Worm (Caenorhabditis elegans): Measurements from ENCODE around the gene F56B3.11.

F56B3.11 gene

ce11 chrIV:801162-801561 lies 4.8 kb upstream of the F56B3.11 start:
- TF ChIP-seq pha-4 (tag; optimal IDR thresholded peaks at IDR 0.05) (no peak), nhr-237 (tag; optimal IDR thresholded peaks at IDR 0.05) (no peak), nhr-12 (tag; optimal IDR thresholded peaks at IDR 0.05) (no peak), cnd-1 (tag; optimal IDR thresholded peaks at IDR 0.05) (no peak), nhr-76 (tag; optimal IDR thresholded peaks at IDR 0.05) (no peak), drap-1 (GFP tag; optimal IDR thresholded peaks at IDR 0.05) (no peak), sem-2 (GFP tag; optimal IDR thresholded peaks at IDR 0.05) (no peak), mab-5 (tag; optimal IDR thresholded peaks at IDR 0.05) (no peak), unc-39 (tag; optimal IDR thresholded peaks at IDR 0.05) (no peak), tbx-8 (GFP tag; optimal IDR thresholded peaks at IDR 0.05) (no peak), nhr-2 (tag; optimal IDR thresholded peaks at IDR 0.05) (no peak), hlh-1 (tag; optimal IDR thresholded peaks at IDR 0.05) (no peak), bed-3 (GFP tag; optimal IDR thresholded peaks at IDR 0.05) (no peak)

- no peak for TF ChIP-seq unc-39 (tag; optimal IDR thresholded peaks at IDR 0.05)
- no peak for TF ChIP-seq mab-5 (tag; optimal IDR thresholded peaks at IDR 0.05)
- no peak for TF ChIP-seq lin-32 (GFP tag; optimal IDR thresholded peaks at IDR 0.05)
- no peak for TF ChIP-seq flh-1 (GFP tag; optimal IDR thresholded peaks at IDR 0.05)
- TF ChIP-seq nhr-237 (tag; optimal IDR thresholded peaks at IDR 0.05): no peak
- no peak for TF ChIP-seq nhr-28 (tag; optimal IDR thresholded peaks at IDR 0.05)
- no peak for TF ChIP-seq cnd-1 (tag; optimal IDR thresholded peaks at IDR 0.05)
- TF ChIP-seq sem-2 (GFP tag; optimal IDR thresholded peaks at IDR 0.05): no peak
- TF ChIP-seq nhr-2 (tag; optimal IDR thresholded peaks at IDR 0.05): no peak
- TF ChIP-seq ces-1 (GFP tag; optimal IDR thresholded peaks at IDR 0.05): no peak
- TF ChIP-seq unc-62 (GFP tag; optimal IDR thresholded peaks at IDR 0.05): no peak
- TF ChIP-seq unc-120 (tag; optimal IDR thresholded peaks at IDR 0.05; ENCODE audit: poor library complexity, severe bottlenecking): no peak
- TF ChIP-seq sptf-1 (tag; optimal IDR thresholded peaks at IDR 0.05): no peak
- TF ChIP-seq ceh-39 (tag; optimal IDR thresholded peaks at IDR 0.05): no peak
- no peak for TF ChIP-seq ceh-83 (GFP tag; optimal IDR thresholded peaks at IDR 0.05)
- no peak for TF ChIP-seq zip-8 (tag; optimal IDR thresholded peaks at IDR 0.05)
- TF ChIP-seq nhr-76 (tag; optimal IDR thresholded peaks at IDR 0.05): no peak
- no peak for TF ChIP-seq lsy-2 (tag; optimal IDR thresholded peaks at IDR 0.05)
- no peak for TF ChIP-seq blmp-1 (tag; optimal IDR thresholded peaks at IDR 0.05)
- no peak for TF ChIP-seq mls-2 (tag; optimal IDR thresholded peaks at IDR 0.05)
Measured at ce11 chrIV:800518-800917, 4.1 kb upstream of the F56B3.11 start, which contains the start of gene mrpl-46. Gene mrpl-46, plus strand, starts transcription at chrIV:800818.

- no peak for TF ChIP-seq tbx-8 (GFP tag; optimal IDR thresholded peaks at IDR 0.05)
- no peak for TF ChIP-seq elt-3 (tag; optimal IDR thresholded peaks at IDR 0.05)
- no peak for TF ChIP-seq sptf-1 (tag; optimal IDR thresholded peaks at IDR 0.05)
- TF ChIP-seq blmp-1 (tag; optimal IDR thresholded peaks at IDR 0.05): no peak
- no peak for TF ChIP-seq lin-13 (tag; optimal IDR thresholded peaks at IDR 0.05)
- TF ChIP-seq snpc-4 (tag; optimal IDR thresholded peaks at IDR 0.05): no peak
- no peak for TF ChIP-seq zip-8 (tag; optimal IDR thresholded peaks at IDR 0.05)
- TF ChIP-seq nhr-28 (tag; optimal IDR thresholded peaks at IDR 0.05): no peak
- TF ChIP-seq nhr-2 (tag; optimal IDR thresholded peaks at IDR 0.05): no peak
- no peak for TF ChIP-seq unc-39 (tag; optimal IDR thresholded peaks at IDR 0.05)
- no peak for TF ChIP-seq pha-4 (tag; optimal IDR thresholded peaks at IDR 0.05)
Measured at ce11 chrIV:795383-795872, 943 bp downstream of the F56B3.11 start, which contains the start of gene skr-18. Gene skr-18, minus strand, starts transcription at chrIV:795433.

- TF ChIP-seq bed-3 (GFP tag; optimal IDR thresholded peaks at IDR 0.05) (no peak), M03D4.4 (tag; optimal IDR thresholded peaks at IDR 0.05) (no peak), mep-1 (tag; optimal IDR thresholded peaks at IDR 0.05) (no peak), lin-32 (GFP tag; optimal IDR thresholded peaks at IDR 0.05) (no peak), cnd-1 (tag; optimal IDR thresholded peaks at IDR 0.05) (no peak), tbx-8 (GFP tag; optimal IDR thresholded peaks at IDR 0.05) (no peak), nhr-28 (tag; optimal IDR thresholded peaks at IDR 0.05) (no peak), ztf-11 (tag; optimal IDR thresholded peaks at IDR 0.05) (no peak), ham-2 (GFP tag; optimal IDR thresholded peaks at IDR 0.05) (no peak), nhr-237 (tag; optimal IDR thresholded peaks at IDR 0.05) (no peak), elt-3 (tag; optimal IDR thresholded peaks at IDR 0.05) (no peak), lin-13 (tag; optimal IDR thresholded peaks at IDR 0.05) (no peak), flh-1 (GFP tag; optimal IDR thresholded peaks at IDR 0.05) (no peak), nhr-76 (tag; optimal IDR thresholded peaks at IDR 0.05) (no peak)
Measured at ce11 chrIV:794275-794674, 2.1 kb downstream of the F56B3.11 start, which contains the start of gene F56B3.4. Gene F56B3.4, minus strand, starts transcription at chrIV:794275.

Measured in whole organism, mixed stage, embryonic.